Worm (Caenorhabditis elegans) whole organism, L3 larva: ENCODE results near the gene pch-2.

Experiments
- R02D3.7 ChIP-seq: fragments of 150-350 bp; optimal IDR thresholded peaks from 2 replicates; lab custom pipeline; 2014; ENCODE audit warnings: missing biosample characterization, missing genetic modification characterization
- ceh-82 ChIP-seq: fragments of 150-350 bp; optimal IDR thresholded peaks from 2 replicates; lab custom pipeline; 2014; ENCODE audit warnings: missing biosample characterization, missing genetic modification characterization
- elt-2 ChIP-seq: sonication (generic microtip); optimal IDR thresholded peaks from 2 replicates; lab custom pipeline; 2016; ENCODE audit warnings: missing genetic modification reagents, mild to moderate bottlenecking, missing genetic modification characterization, missing compliant biosample characterization
- fkh-10 ChIP-seq: sonication (generic microtip); optimal IDR thresholded peaks from 2 replicates; lab custom pipeline; 2017; ENCODE audit warnings: missing biosample characterization, missing genetic modification reagents, missing genetic modification characterization
- lin-39 ChIP-seq: fragments of 150-350 bp; optimal IDR thresholded peaks from 2 replicates; lab custom pipeline; 2018; ENCODE audit warnings: missing biosample characterization, missing genetic modification reagents, missing genetic modification characterization
- lsy-12 ChIP-seq: sonication (generic microtip); optimal IDR thresholded peaks from 2 replicates; lab custom pipeline; 2016; ENCODE audit warnings: mild to moderate bottlenecking, missing genetic modification characterization, missing compliant biosample characterization
- mdl-1 ChIP-seq: fragments of 150-350 bp; optimal IDR thresholded peaks from 2 replicates; lab custom pipeline; 2014; ENCODE audit warnings: missing biosample characterization, missing genetic modification characterization
- nhr-12 ChIP-seq: fragments of 150-350 bp; optimal IDR thresholded peaks from 2 replicates; lab custom pipeline; 2014; ENCODE audit warnings: missing biosample characterization, missing genetic modification characterization
- nhr-237 ChIP-seq: fragments of 150-350 bp; optimal IDR thresholded peaks from 2 replicates; lab custom pipeline; 2014; ENCODE audit warnings: missing biosample characterization, missing genetic modification characterization
- nhr-28 ChIP-seq: fragments of 150-350 bp; optimal IDR thresholded peaks from 2 replicates; lab custom pipeline; 2014; ENCODE audit warnings: missing biosample characterization, missing genetic modification characterization
- nhr-76 ChIP-seq: fragments of 150-350 bp; sonication (generic microtip); optimal IDR thresholded peaks from 5 replicates; lab custom pipeline; 2014; ENCODE audit warnings: missing biosample characterization, missing genetic modification characterization
- skn-1 ChIP-seq: fragments of 150-350 bp; optimal IDR thresholded peaks from 2 replicates; lab custom pipeline; 2014; ENCODE audit warnings: missing biosample characterization, missing genetic modification characterization
- ztf-4 ChIP-seq: fragments of 150-350 bp; optimal IDR thresholded peaks from 2 replicates; lab custom pipeline; 2014; ENCODE audit warnings: missing biosample characterization, missing genetic modification characterization

DNA sequence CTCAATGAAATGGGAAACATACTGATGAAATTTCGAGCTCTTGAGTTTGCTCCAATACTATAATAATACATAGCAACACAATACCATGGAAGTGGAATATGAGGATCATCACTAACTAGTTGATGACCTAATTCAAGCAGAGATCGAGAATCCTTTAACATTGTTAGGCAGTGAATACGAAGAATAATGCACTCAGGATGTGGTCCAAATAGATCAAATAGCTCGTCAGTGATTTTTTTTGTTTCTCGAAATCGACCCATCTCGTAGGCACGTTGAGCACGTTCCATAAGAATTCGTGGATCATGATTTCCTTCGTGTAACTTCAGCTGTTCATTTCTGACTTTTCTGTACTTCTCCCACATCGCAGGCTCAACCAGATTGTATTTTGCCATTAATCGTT, 2.8 kb downstream of the pch-2 start:
- TF ChIP-seq elt-2 (no peak), lsy-12 (tag; lab: Kevin White, UChicago) (no peak), nhr-28 (tag; lab: Kevin White, UChicago) (no peak), ztf-4 (tag; lab: Kevin White, UChicago) (no peak), lin-39 (tag; lab: Kevin White, UChicago) (no peak), ceh-82 (no peak), nhr-76 (no peak), nhr-237 (tag; lab: Kevin White, UChicago) (no peak), R02D3.7 (tag; lab: Kevin White, UChicago) (no peak), fkh-10 (GFP tag; lab: Kevin White, UChicago) (no peak), nhr-12 (no peak), mdl-1 (tag; lab: Kevin White, UChicago) (no peak), skn-1 (tag; lab: Kevin White, UChicago) (no peak)
